Fruit fly (Drosophila melanogaster) whole organism, embryonic: ENCODE results near the gene CG3104.

Experiments
- BEAF-32 ChIP-seq: fragments of 200-800 bp; sonication (Bioruptor generic); optimal IDR thresholded peaks from 3 replicates; lab custom pipeline; 2017; ENCODE audit warnings: missing biosample characterization, missing genetic modification characterization, mild to moderate bottlenecking, moderate library complexity, missing genetic modification reagents
- CG12155 ChIP-seq: fragments of 200-800 bp; sonication (Bioruptor generic); optimal IDR thresholded peaks from 3 replicates; lab custom pipeline; 2016; ENCODE audit warnings: missing biosample characterization, missing genetic modification characterization
- CG12942 ChIP-seq: fragments of 200-800 bp; sonication (Bioruptor generic); optimal IDR thresholded peaks from 3 replicates; lab custom pipeline; 2016; ENCODE audit warnings: missing biosample characterization, missing genetic modification characterization
- CG14710 ChIP-seq: fragments of 200-800 bp; sonication (Bioruptor generic); optimal IDR thresholded peaks from 3 replicates; lab custom pipeline; 2019; ENCODE audit warnings: missing biosample characterization, mild to moderate bottlenecking, missing genetic modification characterization, moderate library complexity
- CG15073 ChIP-seq: fragments of 200-800 bp; sonication (Bioruptor generic); optimal IDR thresholded peaks from 2 replicates; lab custom pipeline; 2016; ENCODE audit warnings: missing biosample characterization, missing genetic modification characterization
- CG1529 ChIP-seq: fragments of 200-800 bp; sonication (Bioruptor generic); optimal IDR thresholded peaks from 3 replicates; lab custom pipeline; 2018; ENCODE audit warnings: missing biosample characterization, missing genetic modification characterization
- CG17359 ChIP-seq: fragments of 200-800 bp; sonication (Bioruptor generic); optimal IDR thresholded peaks from 3 replicates; lab custom pipeline; 2018; ENCODE audit warnings: missing biosample characterization, mild to moderate bottlenecking, missing genetic modification characterization, moderate library complexity
- CG17912 ChIP-seq: fragments of 200-800 bp; sonication (Bioruptor generic); optimal IDR thresholded peaks from 2 replicates; lab custom pipeline; 2018; ENCODE audit warnings: missing biosample characterization, mild to moderate bottlenecking, missing genetic modification characterization
- CG18599 ChIP-seq: fragments of 200-800 bp; sonication (Bioruptor generic); optimal IDR thresholded peaks from 3 replicates; lab custom pipeline; 2017; ENCODE audit warnings: missing biosample characterization, missing genetic modification characterization, mild to moderate bottlenecking, moderate library complexity, missing genetic modification reagents
- CG2202 ChIP-seq: fragments of 200-800 bp; sonication (Bioruptor generic); optimal IDR thresholded peaks from 2 replicates; lab custom pipeline; 2018; ENCODE audit warnings: missing biosample characterization, mild to moderate bottlenecking, missing genetic modification characterization
- CG2889 ChIP-seq: fragments of 200-800 bp; sonication (Bioruptor generic); IDR thresholded peaks from 3 replicates; pipeline ENCODE4 v1.3.6; 2022; ENCODE audit warnings: missing biosample characterization, missing genetic modification characterization
- CG3407 ChIP-seq: fragments of 200-800 bp; sonication (Bioruptor generic); optimal IDR thresholded peaks from 2 replicates; lab custom pipeline; 2018; ENCODE audit warnings: missing biosample characterization, mild to moderate bottlenecking, missing genetic modification characterization
- CG3838 ChIP-seq: fragments of 200-800 bp; sonication (Bioruptor generic); optimal IDR thresholded peaks from 3 replicates; lab custom pipeline; 2016; ENCODE audit warnings: missing biosample characterization, missing genetic modification characterization
- CG3995 ChIP-seq: fragments of 200-800 bp; sonication (Bioruptor generic); optimal IDR thresholded peaks from 3 replicates; lab custom pipeline; 2016; ENCODE audit warnings: missing biosample characterization, missing genetic modification characterization
- CG4282 ChIP-seq: fragments of 200-800 bp; sonication (Bioruptor generic); optimal IDR thresholded peaks from 2 replicates; lab custom pipeline; 2016; ENCODE audit warnings: missing biosample characterization, missing genetic modification characterization
- CG4424 ChIP-seq: fragments of 200-800 bp; sonication (Bioruptor generic); optimal IDR thresholded peaks from 3 replicates; lab custom pipeline; 2016; ENCODE audit warnings: missing biosample characterization, missing genetic modification characterization
- CG5245 ChIP-seq: fragments of 200-800 bp; sonication (Bioruptor generic); optimal IDR thresholded peaks from 3 replicates; lab custom pipeline; 2016; ENCODE audit warnings: missing biosample characterization, missing genetic modification characterization
- CG6254 ChIP-seq: fragments of 200-800 bp; sonication (Bioruptor generic); optimal IDR thresholded peaks from 3 replicates; lab custom pipeline; 2017; ENCODE audit warnings: mild to moderate bottlenecking, missing biosample characterization, missing genetic modification reagents, missing genetic modification characterization
- CG6854 ChIP-seq: fragments of 200-800 bp; sonication (Bioruptor generic); optimal IDR thresholded peaks from 3 replicates; lab custom pipeline; 2017; ENCODE audit warnings: missing biosample characterization, mild to moderate bottlenecking, missing genetic modification characterization
- CG8281 ChIP-seq: fragments of 200-800 bp; sonication (Bioruptor generic); optimal IDR thresholded peaks from 2 replicates; lab custom pipeline; 2018; ENCODE audit warnings: missing biosample characterization, mild to moderate bottlenecking, missing genetic modification characterization, moderate library complexity
- CG8290 ChIP-seq, 3 experiments: fragments of 200-800 bp; sonication (Bioruptor generic); optimal IDR thresholded peaks; 2 replicates each; lab custom pipeline; 2016 to 2019; ENCODE audit warnings: missing biosample characterization in 3 of 3, missing genetic modification characterization in 3 of 3, mild to moderate bottlenecking in 2 of 3, moderate library complexity in 1 of 3
- CG8359 ChIP-seq: fragments of 200-800 bp; sonication (Bioruptor generic); optimal IDR thresholded peaks from 2 replicates; lab custom pipeline; 2017; ENCODE audit warnings: missing biosample characterization, mild to moderate bottlenecking, missing genetic modification characterization, borderline replicate concordance
- CG8388 ChIP-seq: fragments of 200-800 bp; sonication (Bioruptor generic); optimal IDR thresholded peaks from 2 replicates; lab custom pipeline; 2019; ENCODE audit warnings: missing biosample characterization, mild to moderate bottlenecking, missing genetic modification characterization, moderate library complexity
- CG8924 ChIP-seq: fragments of 200-800 bp; optimal IDR thresholded peaks from 3 replicates; lab custom pipeline; 2019; ENCODE audit warnings: missing biosample characterization, mild to moderate bottlenecking, missing genetic modification characterization, moderate library complexity
- CG9215 ChIP-seq: fragments of 200-800 bp; sonication (Bioruptor generic); IDR thresholded peaks from 2 replicates; pipeline ENCODE4 v1.3.6; 2022; ENCODE audit warnings: missing biosample characterization, missing genetic modification characterization
- CG9437 ChIP-seq: fragments of 200-800 bp; sonication (Bioruptor generic); optimal IDR thresholded peaks from 2 replicates; lab custom pipeline; 2018; ENCODE audit warnings: missing biosample characterization, mild to moderate bottlenecking, missing genetic modification characterization
- CG9797 ChIP-seq: fragments of 200-800 bp; sonication (Bioruptor generic); optimal IDR thresholded peaks from 3 replicates; lab custom pipeline; 2018; ENCODE audit warnings: missing biosample characterization, mild to moderate bottlenecking, missing genetic modification characterization
- Hmr ChIP-seq: fragments of 200-800 bp; sonication (Bioruptor generic); optimal IDR thresholded peaks from 3 replicates; lab custom pipeline; 2017; ENCODE audit warnings: mild to moderate bottlenecking, missing biosample characterization, missing genetic modification reagents, missing genetic modification characterization
- Hmx ChIP-seq: fragments of 200-800 bp; sonication (Bioruptor generic); optimal IDR thresholded peaks from 2 replicates; lab custom pipeline; 2016; ENCODE audit warnings: missing biosample characterization, missing genetic modification characterization
- Hr51 ChIP-seq, 2 experiments: fragments of 200-800 bp; sonication (Bioruptor generic); optimal IDR thresholded peaks; 2 replicates in 1 of 2; 3 replicates in 1 of 2; lab custom pipeline; 2016 to 2018; ENCODE audit warnings: missing biosample characterization in 2 of 2, missing genetic modification characterization in 2 of 2, mild to moderate bottlenecking in 1 of 2, moderate library complexity in 1 of 2
- Opbp ChIP-seq: fragments of 200-800 bp; sonication (Bioruptor generic); IDR thresholded peaks from 3 replicates; pipeline ENCODE4 v1.3.6; 2022; ENCODE audit warnings: missing biosample characterization, missing genetic modification characterization; ENCODE audit not compliant: partially characterized antibody
- Sox102F ChIP-seq: fragments of 200-800 bp; sonication (Bioruptor generic); optimal IDR thresholded peaks from 2 replicates; lab custom pipeline; 2018; ENCODE audit warnings: missing biosample characterization, mild to moderate bottlenecking, missing genetic modification characterization, moderate library complexity
- al ChIP-seq: fragments of 200-800 bp; sonication (Bioruptor generic); IDR thresholded peaks from 2 replicates; pipeline ENCODE4 v1.3.6; 2022; ENCODE audit warnings: missing biosample characterization, missing genetic modification characterization
- bigmax ChIP-seq: fragments of 200-800 bp; sonication (Bioruptor generic); optimal IDR thresholded peaks from 2 replicates; lab custom pipeline; 2018; ENCODE audit warnings: missing biosample characterization, mild to moderate bottlenecking, missing genetic modification characterization
- corto ChIP-seq: fragments of 200-800 bp; sonication (Bioruptor generic); optimal IDR thresholded peaks from 2 replicates; lab custom pipeline; 2016; ENCODE audit warnings: missing biosample characterization, mild to moderate bottlenecking, missing genetic modification characterization, moderate library complexity
- grau ChIP-seq: fragments of 200-800 bp; optimal IDR thresholded peaks from 3 replicates; lab custom pipeline; 2019; ENCODE audit warnings: missing biosample characterization, mild to moderate bottlenecking, missing genetic modification characterization, moderate library complexity
- gsb ChIP-seq: fragments of 200-800 bp; sonication (Bioruptor generic); IDR thresholded peaks from 2 replicates; pipeline ENCODE4 v1.3.6; 2022; ENCODE audit warnings: missing biosample characterization, missing genetic modification characterization
- hkb ChIP-seq, 2 experiments: fragments of 200-800 bp in 1 of 2; fragments of >200 bp in 1 of 2; sonication (Bioruptor generic) in 1 of 2; IDR thresholded peaks in 1 of 2; optimal IDR thresholded peaks in 1 of 2; 2 replicates each; pipeline versions ENCODE4 v1.3.6 to Lab custom; 2017 to 2022; ENCODE audit warnings: missing biosample characterization in 1 of 2, missing genetic modification characterization in 1 of 2
- ken ChIP-seq: fragments of 200-800 bp; sonication (Bioruptor generic); IDR thresholded peaks from 3 replicates; pipeline ENCODE4 v1.3.6; 2022; ENCODE audit warnings: missing biosample characterization, missing genetic modification characterization
- maf-S ChIP-seq: fragments of 200-800 bp; sonication (Bioruptor generic); optimal IDR thresholded peaks from 2 replicates; lab custom pipeline; 2016; ENCODE audit warnings: missing biosample characterization, missing genetic modification characterization
- pita ChIP-seq: fragments of 200-800 bp; sonication (Bioruptor generic); optimal IDR thresholded peaks from 2 replicates; lab custom pipeline; 2017; ENCODE audit warnings: missing biosample characterization, mild to moderate bottlenecking, missing genetic modification characterization
- sens ChIP-seq: fragments of 200-800 bp; sonication (Bioruptor generic); peaks from one replicate; lab custom pipeline; 2016; ENCODE audit warnings: missing biosample characterization, missing genetic modification characterization
- slou ChIP-seq: fragments of 200-800 bp; sonication (Bioruptor generic); optimal IDR thresholded peaks from 3 replicates; lab custom pipeline; 2016; ENCODE audit warnings: missing biosample characterization, missing genetic modification characterization
- sqz ChIP-seq: fragments of 200-800 bp; sonication (Bioruptor generic); optimal IDR thresholded peaks from 3 replicates; lab custom pipeline; 2018; ENCODE audit warnings: missing biosample characterization, mild to moderate bottlenecking, missing genetic modification characterization
- tgo ChIP-seq: fragments of 200-800 bp; sonication (Bioruptor generic); IDR thresholded peaks from 3 replicates; pipeline ENCODE4 v1.3.6; 2022; ENCODE audit warnings: missing biosample characterization, missing genetic modification characterization
- tin ChIP-seq: fragments of 200-800 bp; sonication (Bioruptor generic); optimal IDR thresholded peaks from 3 replicates; lab custom pipeline; 2016; ENCODE audit warnings: missing biosample characterization, missing genetic modification characterization
- ttk ChIP-seq: fragments of 200-800 bp; sonication (Bioruptor generic); IDR thresholded peaks from 2 replicates; pipeline ENCODE4 v2.1.2; 2022; ENCODE audit warnings: missing biosample characterization, missing genetic modification characterization
- yki ChIP-seq: fragments of >200 bp; optimal IDR thresholded peaks from 3 replicates; lab custom pipeline; 2018
- zfh2 ChIP-seq: fragments of 200-800 bp; sonication (Bioruptor generic); optimal IDR thresholded peaks from 2 replicates; lab custom pipeline; 2016; ENCODE audit warnings: missing biosample characterization, missing genetic modification characterization

CG3104 gene

DNA sequence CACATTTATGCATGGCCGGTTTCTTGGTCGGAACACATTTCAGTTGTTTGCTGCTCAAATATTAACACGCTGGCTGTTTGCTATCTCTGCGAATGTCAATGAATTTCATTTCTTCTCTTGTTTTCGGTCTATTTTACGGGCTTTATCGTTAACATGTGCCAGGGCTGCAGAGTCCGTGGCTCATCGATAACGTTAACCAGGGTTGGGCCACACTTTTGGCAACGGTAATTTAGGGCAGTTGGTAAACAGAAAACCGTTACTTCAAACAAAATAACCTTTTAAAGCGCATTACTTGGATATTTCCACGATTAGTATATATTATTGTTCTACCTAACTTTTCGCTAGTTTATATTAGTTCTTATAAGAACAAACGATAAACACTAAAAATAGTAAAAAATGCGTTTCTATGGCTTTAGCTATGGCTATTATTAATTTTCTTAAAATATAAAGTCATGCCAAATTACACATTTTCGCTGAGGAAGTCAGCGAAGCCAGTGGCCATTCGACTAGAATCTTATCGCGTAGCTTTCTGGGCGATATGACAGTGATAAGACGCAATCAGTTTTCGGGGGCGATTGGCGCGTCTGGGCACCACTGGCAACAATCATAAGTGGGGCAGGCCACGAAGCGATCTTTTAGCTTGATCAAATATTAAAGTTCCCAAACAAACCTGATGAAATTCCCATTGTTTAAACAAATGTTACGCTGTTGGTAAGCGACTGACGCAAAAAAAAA lies 27.6 kb upstream of the CG3104 start (continued):
- peak; percentile 80 for TF ChIP-seq Hmr (GFP tag; lab: Kevin White, UChicago)
- no peak for TF ChIP-seq CG4424
- peak; percentile 4 for TF ChIP-seq CG8290 (GFP tag; optimal IDR thresholded peaks at IDR 0.05; lab: Kevin White, UChicago)
- peak in 1 of 2 experiments; percentile 73 for TF ChIP-seq CG8290 (tag; optimal IDR thresholded peaks at IDR 0.05; lab: Kevin White, UChicago)
- peak; percentile 62 for TF ChIP-seq CG3407 (GFP tag; lab: Kevin White, UChicago)
- TF ChIP-seq CG12942: peak; percentile 42
- no peak for TF ChIP-seq pita (GFP tag; lab: Kevin White, UChicago)
- no peak for TF ChIP-seq CG17912 (GFP tag; lab: Kevin White, UChicago)
- no peak for TF ChIP-seq yki (lab: Kevin White, UChicago)
- TF ChIP-seq Hr51 (GFP tag; optimal IDR thresholded peaks at IDR 0.05; lab: Kevin White, UChicago): peak; percentile 36 to 75
- TF ChIP-seq bigmax (GFP tag; lab: Kevin White, UChicago): no peak
- peak; percentile 99 for TF ChIP-seq CG9437 (GFP tag; lab: Kevin White, UChicago)
- TF ChIP-seq Sox102F (GFP tag; lab: Kevin White, UChicago): peak; percentile 30
- no peak for TF ChIP-seq CG2202
- no peak for TF ChIP-seq maf-S (GFP tag; lab: Kevin White, UChicago)
- TF ChIP-seq grau: peak; percentile 61
- peak; percentile 93 for TF ChIP-seq CG3995 (GFP tag; lab: Kevin White, UChicago)
- no peak for TF ChIP-seq CG2889 (GFP tag; lab: Robert Waterston, UW)
- TF ChIP-seq CG14710 (tag; lab: Kevin White, UChicago): peak; percentile 35
- peak; percentile 33 for TF ChIP-seq CG12155 (GFP tag; lab: Kevin White, UChicago)
- TF ChIP-seq tin (GFP tag; lab: Kevin White, UChicago): no peak
- TF ChIP-seq CG8281 (tag; lab: Kevin White, UChicago): no peak
- no peak; the same call in 1 of the 2 replicates for TF ChIP-seq gsb (GFP tag; lab: Robert Waterston, UW)
- no peak for TF ChIP-seq corto (GFP tag; lab: Kevin White, UChicago)
- TF ChIP-seq CG5245 (GFP tag; lab: Kevin White, UChicago): peak; percentile 14
- TF ChIP-seq ken (GFP tag; lab: Robert Waterston, UW): no peak
- peak; percentile 87 for TF ChIP-seq sens (GFP tag; lab: Kevin White, UChicago)
- TF ChIP-seq hkb (optimal IDR thresholded peaks at IDR 0.05; lab: Kevin White, UChicago): no peak
- TF ChIP-seq hkb (GFP tag; IDR thresholded peaks at IDR 0.05; lab: Robert Waterston, UW): peak; percentile 47
- TF ChIP-seq CG18599: peak; percentile 57
- TF ChIP-seq tgo (GFP tag; lab: Robert Waterston, UW): peak; percentile 47; the same call in 2 of the 3 replicates
- no peak for TF ChIP-seq CG3838 (GFP tag; lab: Kevin White, UChicago)
- TF ChIP-seq CG17359 (tag; lab: Kevin White, UChicago): peak; percentile 61
- no peak for TF ChIP-seq slou (GFP tag; lab: Kevin White, UChicago)
- TF ChIP-seq al (GFP tag; lab: Robert Waterston, UW): no peak
- TF ChIP-seq CG9215: no peak
- TF ChIP-seq BEAF-32: peak; percentile 42
- no peak for TF ChIP-seq CG4282
- TF ChIP-seq CG8924 (tag; lab: Kevin White, UChicago): peak; percentile 47
- peak; percentile 17 for TF ChIP-seq CG9797 (GFP tag; lab: Kevin White, UChicago)
- TF ChIP-seq CG1529 (GFP tag; lab: Kevin White, UChicago): no peak
- TF ChIP-seq Hmx (GFP tag; lab: Kevin White, UChicago): no peak
- no peak for TF ChIP-seq ttk
- no peak for TF ChIP-seq CG15073 (GFP tag; lab: Kevin White, UChicago)
- TF ChIP-seq CG6254 (GFP tag; lab: Kevin White, UChicago): no peak
- no peak; the same call in 2 of the 3 replicates for TF ChIP-seq Opbp
- no peak for TF ChIP-seq CG8359 (GFP tag; lab: Kevin White, UChicago)
- TF ChIP-seq sqz (GFP tag; lab: Kevin White, UChicago): peak; percentile 47
- peak; percentile 60 for TF ChIP-seq CG6854
- peak; percentile 9 for TF ChIP-seq CG8388
- peak; percentile 62 for TF ChIP-seq zfh2 (GFP tag; lab: Kevin White, UChicago)
